Worm (Caenorhabditis elegans) whole organism, L1 larva: ENCODE results near the gene clec-55.

Experiments
- C16A3.4 ChIP-seq: fragments of 150-350 bp; optimal IDR thresholded peaks from 2 replicates; lab custom pipeline; 2014; ENCODE audit warnings: missing biosample characterization, missing genetic modification characterization
- aly-2 ChIP-seq: fragments of 150-350 bp; optimal IDR thresholded peaks from 2 replicates; lab custom pipeline; 2014; ENCODE audit warnings: missing biosample characterization, missing genetic modification characterization
- blmp-1 ChIP-seq: fragments of 150-350 bp; optimal IDR thresholded peaks from 2 replicates; lab custom pipeline; 2014; ENCODE audit warnings: missing biosample characterization, missing genetic modification characterization
- ceh-90 ChIP-seq: sonication (generic microtip); optimal IDR thresholded peaks from 2 replicates; lab custom pipeline; 2016; ENCODE audit warnings: missing genetic modification characterization, missing compliant biosample characterization
- dpl-1 ChIP-seq, 3 experiments: fragments of 150-350 bp in 2 of 3; sonication (generic microtip) in 1 of 3; optimal IDR thresholded peaks; 2 replicates each; lab custom pipeline; 2014 to 2017; ENCODE audit warnings: missing biosample characterization in 3 of 3, missing genetic modification characterization in 3 of 3, missing genetic modification reagents in 3 of 3
- egl-13 ChIP-seq: sonication (generic microtip); optimal IDR thresholded peaks from 2 replicates; lab custom pipeline; 2016; ENCODE audit warnings: missing genotype, missing genetic modification reagents, missing genetic modification characterization, missing compliant biosample characterization
- egl-27 ChIP-seq, 2 experiments: fragments of 150-350 bp in 1 of 2; sonication (generic microtip); optimal IDR thresholded peaks; 3 replicates each; lab custom pipeline; 2017 to 2018; ENCODE audit warnings: missing biosample characterization in 2 of 2, missing genetic modification characterization in 2 of 2, missing genetic modification reagents in 2 of 2
- elt-2 ChIP-seq: sonication (generic microtip); optimal IDR thresholded peaks from 2 replicates; lab custom pipeline; 2016; ENCODE audit warnings: missing genetic modification characterization, mild to moderate bottlenecking, inconsistent platforms, missing compliant biosample characterization, missing genetic modification reagents
- elt-3 ChIP-seq, 6 experiments: fragments of 150-350 bp in 1 of 6; sonication (generic microtip); optimal IDR thresholded peaks; 2 replicates each; lab custom pipeline; 2017 to 2018; ENCODE audit warnings: missing biosample characterization in 6 of 6, missing genetic modification characterization in 6 of 6, inconsistent platforms in 1 of 6
- grh-1 ChIP-seq: fragments of 200-800 bp; sonication (Bioruptor generic); IDR thresholded peaks from 2 replicates; pipeline ENCODE4 v1.3.6; 2022; ENCODE audit warnings: missing genetic modification reagents, missing genetic modification characterization, missing compliant biosample characterization
- hlh-17 ChIP-seq: fragments of 200-800 bp; sonication (Bioruptor generic); optimal IDR thresholded peaks from 2 replicates; lab custom pipeline; 2018; ENCODE audit warnings: missing genetic modification characterization, mild to moderate bottlenecking, missing compliant biosample characterization, moderate library complexity, borderline replicate concordance
- hpl-2 ChIP-seq: fragments of 150-350 bp; optimal IDR thresholded peaks from 2 replicates; lab custom pipeline; 2014; ENCODE audit warnings: missing biosample characterization, missing genetic modification reagents, missing genetic modification characterization
- irx-1 ChIP-seq: sonication (generic microtip); optimal IDR thresholded peaks from 2 replicates; lab custom pipeline; 2016; ENCODE audit warnings: missing genetic modification characterization, missing compliant biosample characterization
- lin-13 ChIP-seq: fragments of 150-350 bp; optimal IDR thresholded peaks from 2 replicates; lab custom pipeline; 2014; ENCODE audit warnings: missing biosample characterization, missing genetic modification reagents, missing genetic modification characterization
- lin-14 ChIP-seq: fragments of 200-800 bp; sonication (Bioruptor generic); optimal IDR thresholded peaks from 2 replicates; lab custom pipeline; 2018; ENCODE audit warnings: mild to moderate bottlenecking, missing genetic modification characterization, moderate library complexity, missing compliant biosample characterization
- lin-15B ChIP-seq: fragments of 150-350 bp; sonication (generic microtip); optimal IDR thresholded peaks from 3 replicates; lab custom pipeline; 2014; ENCODE audit warnings: missing biosample characterization, missing genetic modification characterization
- lin-35 ChIP-seq, 2 experiments: fragments of 150-350 bp; optimal IDR thresholded peaks; 2 replicates each; lab custom pipeline; 2014; ENCODE audit warnings: missing biosample characterization in 2 of 2, missing genetic modification characterization in 2 of 2, missing genetic modification reagents in 2 of 2
- lin-39 ChIP-seq: fragments of 150-350 bp; optimal IDR thresholded peaks from 2 replicates; lab custom pipeline; 2014; ENCODE audit warnings: missing biosample characterization, missing genetic modification reagents, missing genetic modification characterization
- lsy-2 ChIP-seq, 2 experiments: fragments of 150-350 bp; optimal IDR thresholded peaks; 2 replicates each; lab custom pipeline; 2014; ENCODE audit warnings: missing biosample characterization in 2 of 2, missing genetic modification characterization in 2 of 2
- mep-1 ChIP-seq: fragments of 150-350 bp; optimal IDR thresholded peaks from 2 replicates; lab custom pipeline; 2014; ENCODE audit warnings: missing biosample characterization, missing genetic modification characterization
- nhr-20 ChIP-seq: sonication (generic microtip); optimal IDR thresholded peaks from 2 replicates; lab custom pipeline; 2016; ENCODE audit warnings: mild to moderate bottlenecking, missing genetic modification characterization, missing compliant biosample characterization
- nhr-237 ChIP-seq: fragments of 150-350 bp; optimal IDR thresholded peaks from 2 replicates; lab custom pipeline; 2014; ENCODE audit warnings: missing biosample characterization, missing genetic modification characterization
- nhr-76 ChIP-seq: sonication (generic microtip); optimal IDR thresholded peaks from 2 replicates; lab custom pipeline; 2017; ENCODE audit warnings: missing biosample characterization, missing genetic modification characterization
- nhr-85 ChIP-seq: sonication (generic microtip); peaks from one replicate; lab custom pipeline; 2016; ENCODE audit warnings: missing genetic modification characterization, inconsistent platforms, missing compliant biosample characterization
- nhr-90 ChIP-seq: sonication (generic microtip); optimal IDR thresholded peaks from 2 replicates; lab custom pipeline; 2016; ENCODE audit warnings: mild to moderate bottlenecking, missing genetic modification characterization, missing compliant biosample characterization; ENCODE audit not compliant: poor library complexity
- pag-3 ChIP-seq: sonication (generic microtip); optimal IDR thresholded peaks from 2 replicates; lab custom pipeline; 2017; ENCODE audit warnings: missing genetic modification characterization, mild to moderate bottlenecking, missing compliant biosample characterization, antibody characterized with exemption, borderline replicate concordance; ENCODE audit not compliant: insufficient read depth
- pax-3 ChIP-seq: fragments of 200-800 bp; sonication (Bioruptor generic); optimal IDR thresholded peaks from 2 replicates; lab custom pipeline; 2018; ENCODE audit warnings: mild to moderate bottlenecking, missing genetic modification characterization, moderate library complexity, missing compliant biosample characterization
- pqm-1 ChIP-seq: sonication (generic microtip); optimal IDR thresholded peaks from 3 replicates; lab custom pipeline; 2017; ENCODE audit warnings: missing biosample characterization, missing genetic modification characterization
- sox-4 ChIP-seq: sonication (generic microtip); optimal IDR thresholded peaks from 2 replicates; lab custom pipeline; 2016; ENCODE audit warnings: missing genetic modification characterization, missing compliant biosample characterization
- unc-86 ChIP-seq: sonication (generic microtip); optimal IDR thresholded peaks from 2 replicates; lab custom pipeline; 2016; ENCODE audit warnings: missing genetic modification characterization, missing compliant biosample characterization
- xbp-1 ChIP-seq: sonication (generic microtip); optimal IDR thresholded peaks from 2 replicates; lab custom pipeline; 2016; ENCODE audit warnings: missing genetic modification characterization, missing compliant biosample characterization
- zag-1 ChIP-seq: fragments of 150-350 bp; optimal IDR thresholded peaks from 2 replicates; lab custom pipeline; 2014; ENCODE audit warnings: missing biosample characterization, missing genetic modification characterization
- zip-4 ChIP-seq: fragments of 200-800 bp; sonication (Bioruptor generic); optimal IDR thresholded peaks from 2 replicates; lab custom pipeline; 2018; ENCODE audit warnings: mild to moderate bottlenecking, missing genetic modification characterization, moderate library complexity, missing compliant biosample characterization
- ztf-4 ChIP-seq: fragments of 150-350 bp; optimal IDR thresholded peaks from 2 replicates; lab custom pipeline; 2014; ENCODE audit warnings: missing biosample characterization, missing genetic modification characterization

clec-55 gene

ce11 chrV:14500554-14500953 lies 21.5 kb downstream of the clec-55 start:
- TF ChIP-seq pax-3 = no peak
- no peak for TF ChIP-seq hpl-2 (GFP tag; lab: Kevin White, UChicago)
- TF ChIP-seq lin-14 (GFP tag; lab: Kevin White, UChicago) = peak; percentile 53
- no peak for TF ChIP-seq egl-13 (tag; lab: Kevin White, UChicago)
- peak; percentile 57 for TF ChIP-seq blmp-1 (tag; lab: Kevin White, UChicago)
- no peak for TF ChIP-seq C16A3.4 (tag; lab: Kevin White, UChicago)
- no peak for TF ChIP-seq nhr-90 (tag; lab: Kevin White, UChicago)
- TF ChIP-seq ceh-90 (tag; lab: Kevin White, UChicago) = no peak
- no peak for TF ChIP-seq zip-4 (GFP tag; lab: Kevin White, UChicago)
- TF ChIP-seq sox-4 (tag; lab: Kevin White, UChicago) = no peak
- peak; percentile 13 for TF ChIP-seq irx-1 (tag; lab: Kevin White, UChicago)
- TF ChIP-seq pag-3 (tag; lab: Kevin White, UChicago) = no peak
- peak; percentile 0 for TF ChIP-seq mep-1 (tag; lab: Kevin White, UChicago)
- no peak for TF ChIP-seq dpl-1 (GFP tag; optimal IDR thresholded peaks at IDR 0.05; lab: Kevin White, UChicago)
- no peak for TF ChIP-seq ztf-4 (tag; lab: Kevin White, UChicago)
- TF ChIP-seq lin-13 (GFP tag; lab: Kevin White, UChicago) = no peak

ce11 chrV:14501136-14501535 lies 22.1 kb downstream of the clec-55 start, which contains the start of gene R02D5.24:
Gene R02D5.24, plus strand, starts transcription at chrV:14501340.
- TF ChIP-seq nhr-76 (tag; lab: Kevin White, UChicago) = no peak
- peak; percentile 35 for TF ChIP-seq lin-14 (GFP tag; lab: Kevin White, UChicago)
- TF ChIP-seq mep-1 (tag; lab: Kevin White, UChicago) = peak; percentile 1
- peak; percentile 30 for TF ChIP-seq blmp-1 (tag; lab: Kevin White, UChicago)
- TF ChIP-seq hlh-17 (GFP tag; lab: Kevin White, UChicago) = no peak
- 0 out of 2 replicates have a peak, but pooled peaks have one; percentile 7 for TF ChIP-seq grh-1 (GFP tag; lab: Robert Waterston, UW)
- TF ChIP-seq zag-1 (tag; lab: Kevin White, UChicago) = no peak

ce11 chrV:14503065-14503464 lies 24.0 kb downstream of the clec-55 start:
- TF ChIP-seq irx-1 (tag; lab: Kevin White, UChicago) (no peak), nhr-20 (tag; lab: Kevin White, UChicago) (peak; percentile 9), nhr-237 (no peak), elt-2 (tag; lab: Kevin White, UChicago) (peak; percentile 83), lin-35 (GFP tag; optimal IDR thresholded peaks at IDR 0.05; lab: Kevin White, UChicago) (peak in 1 of 2 experiments; percentile 51), nhr-85 (tag; lab: Kevin White, UChicago) (peak; percentile 47), lin-14 (GFP tag; lab: Kevin White, UChicago) (peak; percentile 54), pqm-1 (tag; lab: Kevin White, UChicago) (peak; percentile 15), lsy-2 (tag; optimal IDR thresholded peaks at IDR 0.05; lab: Kevin White, UChicago) (peak in 1 of 2 experiments; percentile 17), elt-3 (tag; optimal IDR thresholded peaks at IDR 0.05; lab: Kevin White, UChicago) (peak in 1 of 6 experiments; percentile 42), unc-86 (tag; lab: Kevin White, UChicago) (no peak), lin-15B (tag; lab: Kevin White, UChicago) (no peak), blmp-1 (tag; lab: Kevin White, UChicago) (peak; percentile 88)

ce11 chrV:14504120-14504519 lies 25.0 kb downstream of the clec-55 start:
- no peak for TF ChIP-seq egl-27 (tag; optimal IDR thresholded peaks at IDR 0.05; lab: Kevin White, UChicago)
- TF ChIP-seq blmp-1 (tag; lab: Kevin White, UChicago) = no peak
- no peak for TF ChIP-seq aly-2 (tag; lab: Kevin White, UChicago)
- TF ChIP-seq lin-39 = no peak
- peak; percentile 10 for TF ChIP-seq lin-14 (GFP tag; lab: Kevin White, UChicago)
- no peak for TF ChIP-seq ceh-90 (tag; lab: Kevin White, UChicago)
- TF ChIP-seq grh-1 (GFP tag; lab: Robert Waterston, UW) = no peak
- TF ChIP-seq xbp-1 = no peak
- no peak for TF ChIP-seq zip-4 (GFP tag; lab: Kevin White, UChicago)
- no peak for TF ChIP-seq mep-1 (tag; lab: Kevin White, UChicago)
- TF ChIP-seq elt-2 (tag; lab: Kevin White, UChicago) = peak; percentile 19
- no peak for TF ChIP-seq lin-15B (tag; lab: Kevin White, UChicago)
- TF ChIP-seq, all 84 proteins: peak for 2
